Worm (Caenorhabditis elegans) whole organism, midembryonic: ENCODE data around the gene Y113G7C.1.
"Not testable (repeated sequence)": the region's sequence is repeated elsewhere in the genome, so short reads cannot be mapped to it uniquely, and the experiment has no call there.

Experiments used
- T22C8.4 ChIP-seq: fragments of 200-800 bp; sonication (Bioruptor generic); IDR thresholded peaks from 2 replicates; pipeline ENCODE4 v1.3.6; 2022; ENCODE audit warnings: missing genetic modification characterization, missing compliant biosample characterization
- cog-1 ChIP-seq: sonication (generic microtip); optimal IDR thresholded peaks from 2 replicates; lab custom pipeline; 2016; ENCODE audit warnings: missing genetic modification characterization, missing compliant biosample characterization
- flt-1 ChIP-seq: fragments of 200-800 bp; sonication (Bioruptor generic); IDR thresholded peaks from 2 replicates; pipeline ENCODE4 v1.3.6; 2022; ENCODE audit warnings: missing genetic modification characterization, missing compliant biosample characterization
- klf-2 ChIP-seq: fragments of 200-800 bp; sonication (Bioruptor generic); conservative IDR thresholded peaks from 2 replicates; pipeline ENCODE4 v1.3.6; 2022; ENCODE audit warnings: missing genetic modification reagents, missing genetic modification characterization, missing compliant biosample characterization
- med-1 ChIP-seq: sonication (generic microtip); optimal IDR thresholded peaks from 2 replicates; lab custom pipeline; 2017; ENCODE audit warnings: missing genetic modification characterization, mild to moderate bottlenecking, missing compliant biosample characterization, antibody characterized with exemption, missing genetic modification reagents; ENCODE audit not compliant: insufficient read depth
- ref-1 ChIP-seq: fragments of 200-800 bp; sonication (Bioruptor generic); conservative IDR thresholded peaks from 2 replicates; pipeline ENCODE4 v1.3.6; 2022; ENCODE audit warnings: missing genetic modification reagents, missing genetic modification characterization, missing compliant biosample characterization
- tab-1 ChIP-seq: fragments of 200-800 bp; sonication (Bioruptor generic); IDR thresholded peaks from 2 replicates; pipeline ENCODE4 v1.3.6; 2022; ENCODE audit warnings: missing genetic modification characterization, missing compliant biosample characterization
- ztf-23 ChIP-seq: fragments of 200-800 bp; sonication (Bioruptor generic); IDR thresholded peaks from 2 replicates; pipeline ENCODE4 v1.3.6; 2022; ENCODE audit warnings: missing genetic modification reagents, missing genetic modification characterization, missing compliant biosample characterization
- ztf-29 ChIP-seq: fragments of 200-800 bp; sonication (Bioruptor generic); IDR thresholded peaks from 2 replicates; pipeline ENCODE4 v1.3.6; 2022; ENCODE audit warnings: missing genetic modification reagents, missing genetic modification characterization, missing compliant biosample characterization

Gene Y113G7C.1

ce11 chrV:20350382-20350781 lies 32.8 kb downstream of the Y113G7C.1 start:
- TF ChIP-seq ref-1 (GFP tag; lab: Robert Waterston, UW) (no peak), med-1 (no peak), flt-1 (GFP tag; lab: Robert Waterston, UW) (no peak), ztf-29 (GFP tag; lab: Robert Waterston, UW) (no peak), cog-1 (tag; lab: Kevin White, UChicago) (no peak), klf-2 (GFP tag; lab: Robert Waterston, UW) (no peak), T22C8.4 (GFP tag; lab: Robert Waterston, UW) (no peak)

- TF ChIP-seq ztf-23 (GFP tag; lab: Robert Waterston, UW) (no peak), cog-1 (tag; lab: Kevin White, UChicago) (no peak), ztf-29 (GFP tag; lab: Robert Waterston, UW) (no peak), klf-2 (GFP tag; lab: Robert Waterston, UW) (no peak)
These were observed 33.7 kb downstream of the Y113G7C.1 start, which contains the start of gene K02E2.1 for ce11 chrV:20351195-20351594. Gene K02E2.1 (plus strand): TSS chrV:20351495.

DNA sequence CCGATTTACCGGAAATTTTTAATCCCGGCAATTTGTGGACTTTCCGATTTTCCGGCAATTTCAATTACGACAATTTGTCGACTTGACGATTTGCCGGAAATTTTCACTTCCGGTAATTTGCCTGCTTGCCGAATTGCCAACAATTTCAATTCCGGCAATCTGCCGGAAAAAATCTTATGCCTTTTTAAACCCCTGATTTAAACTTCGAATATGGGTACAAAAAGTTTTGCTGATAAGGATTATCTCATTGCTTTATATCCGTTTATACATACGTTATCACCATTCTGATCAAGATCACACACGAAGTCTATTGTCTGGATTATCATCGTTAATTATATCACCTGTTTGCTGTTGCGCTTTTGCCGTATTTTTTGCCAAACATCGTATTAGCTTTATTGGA lies 38.9 kb downstream of the Y113G7C.1 start, which contains the start of gene grd-11:
grd-11 (plus strand) TSS at position 301 of the 400 bp plus-strand sequence.
- TF ChIP-seq klf-2 (GFP tag; lab: Robert Waterston, UW) (no peak), ref-1 (GFP tag; lab: Robert Waterston, UW) (no peak), tab-1 (no peak)

DNA sequence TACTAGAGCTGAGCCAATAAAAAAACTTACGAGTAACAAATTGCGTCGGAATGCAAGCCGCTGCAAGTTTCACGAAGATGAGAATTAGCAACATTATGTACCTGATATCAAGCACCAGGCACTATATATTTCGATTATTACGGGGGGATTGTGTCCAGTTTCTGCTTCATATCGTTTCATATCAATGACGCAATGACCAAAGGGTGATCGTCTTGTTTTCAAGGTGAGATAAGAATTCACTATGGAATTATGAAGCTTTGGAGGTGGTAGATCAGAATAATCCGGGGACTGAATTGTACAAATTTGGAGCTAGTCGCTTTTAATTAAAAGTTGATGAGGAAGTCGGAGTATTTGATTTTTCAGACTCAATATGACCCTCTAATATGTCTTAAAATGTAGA lies 49.3 kb downstream of the Y113G7C.1 start, which contains the start of gene K02E2.8:
K02E2.8 (minus strand) TSS at position 101 of the 400 bp plus-strand sequence.
- TF ChIP-seq ref-1 (GFP tag; lab: Robert Waterston, UW) (no peak), ztf-23 (GFP tag; lab: Robert Waterston, UW) (no peak), T22C8.4 (GFP tag; lab: Robert Waterston, UW) (no peak), tab-1 (no peak), cog-1 (tag; lab: Kevin White, UChicago) (no peak)

DNA sequence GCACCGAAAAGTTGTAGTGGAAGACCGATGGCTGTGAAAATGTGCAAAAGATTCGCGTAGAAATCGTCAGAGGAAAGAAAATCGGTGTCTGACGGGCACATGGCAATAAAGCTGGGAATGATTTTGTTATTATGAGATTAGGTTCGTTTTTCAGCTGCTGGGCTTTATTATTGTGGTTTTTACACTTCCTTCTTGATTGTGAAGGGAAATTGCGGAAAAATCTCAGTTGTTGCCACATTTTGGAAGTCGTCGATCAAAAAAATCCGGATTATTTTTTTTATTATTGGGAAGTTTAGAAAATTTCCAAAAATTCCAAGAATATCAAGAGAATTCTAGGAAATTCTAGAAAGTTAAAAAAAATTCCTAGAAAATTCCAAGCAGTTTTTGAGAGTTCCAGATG lies 51.6 kb downstream of the Y113G7C.1 start, which contains the start of gene srh-177:
srh-177 (minus strand) TSS at position 101 of the 400 bp plus-strand sequence.
- TF ChIP-seq cog-1 (tag; lab: Kevin White, UChicago); med-1; tab-1: not testable (repeated sequence)
